Worm (Caenorhabditis elegans) whole organism, young adult: ENCODE measurements around the gene cdc-48.1.

Experiments
- B0261.1 ChIP-seq: sonication (generic microtip); optimal IDR thresholded peaks from 2 replicates; lab custom pipeline; 2016; ENCODE audit warnings: mild to moderate bottlenecking, missing genetic modification characterization, moderate library complexity, missing compliant biosample characterization
- D2030.7 ChIP-seq: fragments of 200-800 bp; sonication (Bioruptor generic); IDR thresholded peaks from 2 replicates; pipeline ENCODE4 v1.3.6; 2022; ENCODE audit warnings: missing genetic modification reagents, missing genetic modification characterization, missing compliant biosample characterization
- F10E7.11 ChIP-seq: sonication (generic microtip); optimal IDR thresholded peaks from 2 replicates; lab custom pipeline; 2017; ENCODE audit warnings: mild to moderate bottlenecking, missing genetic modification characterization, moderate library complexity, missing compliant biosample characterization
- F33H1.4 ChIP-seq: fragments of 200-800 bp; sonication (Bioruptor generic); IDR thresholded peaks from 2 replicates; pipeline ENCODE4 v1.3.6; 2022; ENCODE audit warnings: missing genetic modification reagents, missing genetic modification characterization, missing compliant biosample characterization
- F52B5.7 ChIP-seq: sonication (generic microtip); optimal IDR thresholded peaks from 2 replicates; lab custom pipeline; 2016; ENCODE audit warnings: mild to moderate bottlenecking, missing genetic modification characterization, missing compliant biosample characterization
- F55B11.4 ChIP-seq: sonication (generic microtip); optimal IDR thresholded peaks from 2 replicates; lab custom pipeline; 2016; ENCODE audit warnings: missing compliant biosample characterization, missing genetic modification characterization, borderline replicate concordance; ENCODE audit not compliant: insufficient read depth
- K12H6.12 ChIP-seq: fragments of 200-800 bp; sonication (Bioruptor generic); optimal IDR thresholded peaks from 2 replicates; lab custom pipeline; 2018; ENCODE audit warnings: mild to moderate bottlenecking, missing genetic modification characterization, missing compliant biosample characterization
- Y53F4B.3 ChIP-seq: fragments of 200-800 bp; sonication (Bioruptor generic); IDR thresholded peaks from 2 replicates; pipeline ENCODE4 v1.3.6; 2022; ENCODE audit warnings: missing genetic modification reagents, missing genetic modification characterization, missing compliant biosample characterization
- Y56A3A.18 ChIP-seq: fragments of 200-800 bp; sonication (Bioruptor generic); IDR thresholded peaks from 2 replicates; pipeline ENCODE4 v1.3.6; 2022; ENCODE audit warnings: missing genetic modification reagents, missing genetic modification characterization, missing compliant biosample characterization
- Y95B8A.8 ChIP-seq: fragments of 200-800 bp; sonication (Bioruptor generic); IDR thresholded peaks from 2 replicates; pipeline ENCODE4 v1.3.6; 2022; ENCODE audit warnings: missing genetic modification reagents, missing genetic modification characterization, missing compliant biosample characterization
- ZK185.1 ChIP-seq: sonication (generic microtip); optimal IDR thresholded peaks from 2 replicates; lab custom pipeline; 2016; ENCODE audit warnings: mild to moderate bottlenecking, missing genetic modification characterization, missing compliant biosample characterization; ENCODE audit not compliant: poor library complexity, severe bottlenecking
- attf-3 ChIP-seq: fragments of 200-800 bp; sonication (Bioruptor generic); conservative IDR thresholded peaks from 2 replicates; pipeline ENCODE4 v1.3.6; 2022; ENCODE audit warnings: missing genetic modification reagents, missing genetic modification characterization, missing compliant biosample characterization
- bed-1 ChIP-seq: fragments of 200-800 bp; sonication (Bioruptor generic); IDR thresholded peaks from 2 replicates; pipeline ENCODE4 v1.3.6; 2022; ENCODE audit warnings: missing genetic modification reagents, missing genetic modification characterization, missing compliant biosample characterization
- ccch-3 ChIP-seq: fragments of 200-800 bp; sonication (Bioruptor generic); optimal IDR thresholded peaks from 2 replicates; lab custom pipeline; 2018; ENCODE audit warnings: mild to moderate bottlenecking, missing genetic modification characterization, missing compliant biosample characterization
- chd-7 ChIP-seq: sonication (generic microtip); optimal IDR thresholded peaks from 2 replicates; lab custom pipeline; 2016; ENCODE audit warnings: mild to moderate bottlenecking, missing genetic modification characterization, moderate library complexity, missing compliant biosample characterization
- fkh-3 ChIP-seq: sonication (generic microtip); optimal IDR thresholded peaks from 2 replicates; lab custom pipeline; 2016; ENCODE audit warnings: mild to moderate bottlenecking, missing genetic modification characterization, missing compliant biosample characterization
- hlh-26 ChIP-seq: fragments of 200-800 bp; sonication (Bioruptor generic); conservative IDR thresholded peaks from 2 replicates; pipeline ENCODE4 v1.3.6; 2022; ENCODE audit warnings: missing genetic modification reagents, missing genetic modification characterization, missing compliant biosample characterization
- lin-40 ChIP-seq: sonication (generic microtip); optimal IDR thresholded peaks from 2 replicates; lab custom pipeline; 2016; ENCODE audit warnings: missing genetic modification characterization, mild to moderate bottlenecking, missing compliant biosample characterization, missing genotype, missing genetic modification reagents
- madf-10 ChIP-seq: sonication (generic microtip); optimal IDR thresholded peaks from 2 replicates; lab custom pipeline; 2016; ENCODE audit warnings: mild to moderate bottlenecking, missing genetic modification characterization, missing compliant biosample characterization
- madf-3 ChIP-seq: fragments of 200-800 bp; sonication (Bioruptor generic); IDR thresholded peaks from 2 replicates; pipeline ENCODE4 v1.3.6; 2022; ENCODE audit warnings: missing genetic modification reagents, missing genetic modification characterization, missing compliant biosample characterization
- madf-6 ChIP-seq: fragments of 200-800 bp; sonication (Bioruptor generic); IDR thresholded peaks from 2 replicates; pipeline ENCODE4 v1.3.6; 2022; ENCODE audit warnings: missing genetic modification reagents, missing genetic modification characterization, missing compliant biosample characterization
- mcd-1 ChIP-seq: fragments of 200-800 bp; sonication (Bioruptor generic); IDR thresholded peaks from 2 replicates; pipeline ENCODE4 v1.3.6; 2022; ENCODE audit warnings: missing genetic modification reagents, missing genetic modification characterization, missing compliant biosample characterization
- mxl-1 ChIP-seq: sonication (generic microtip); optimal IDR thresholded peaks from 2 replicates; lab custom pipeline; 2016; ENCODE audit warnings: missing genetic modification characterization, missing compliant biosample characterization
- nhr-80 ChIP-seq: sonication (generic microtip); optimal IDR thresholded peaks from 2 replicates; lab custom pipeline; 2016; ENCODE audit warnings: missing genetic modification characterization, missing compliant biosample characterization
- pha-4 ChIP-seq: fragments of 150-350 bp; sonication (generic microtip); optimal IDR thresholded peaks from 2 replicates; lab custom pipeline; 2014; ENCODE audit warnings: missing biosample characterization, missing genetic modification reagents, missing genetic modification characterization
- rcor-1 ChIP-seq: fragments of 200-800 bp; sonication (Bioruptor generic); IDR thresholded peaks from 2 replicates; pipeline ENCODE4 v1.3.6; 2022; ENCODE audit warnings: missing genetic modification reagents, missing genetic modification characterization, missing compliant biosample characterization
- sdz-38 ChIP-seq: sonication (generic microtip); optimal IDR thresholded peaks from 2 replicates; lab custom pipeline; 2016; ENCODE audit warnings: missing genotype, missing genetic modification characterization, missing compliant biosample characterization
- sea-2 ChIP-seq: fragments of 200-800 bp; sonication (Bioruptor generic); IDR thresholded peaks from 2 replicates; pipeline ENCODE4 v1.3.6; 2022; ENCODE audit warnings: missing genetic modification characterization, missing compliant biosample characterization
- snpc-1.1 ChIP-seq: sonication (generic microtip); optimal IDR thresholded peaks from 2 replicates; lab custom pipeline; 2017; ENCODE audit warnings: missing genetic modification characterization, mild to moderate bottlenecking, missing compliant biosample characterization, antibody characterized with exemption, moderate library complexity, missing genotype, missing genetic modification reagents; ENCODE audit not compliant: insufficient read depth
- somi-1 ChIP-seq: fragments of 200-800 bp; sonication (Bioruptor generic); optimal IDR thresholded peaks from 2 replicates; lab custom pipeline; 2018; ENCODE audit warnings: mild to moderate bottlenecking, missing genetic modification characterization, missing compliant biosample characterization
- tbx-9 ChIP-seq: sonication (generic microtip); optimal IDR thresholded peaks from 2 replicates; lab custom pipeline; 2016; ENCODE audit warnings: borderline replicate concordance, missing genetic modification characterization, inconsistent platforms, missing compliant biosample characterization
- unc-130 ChIP-seq: sonication (generic microtip); optimal IDR thresholded peaks from 2 replicates; lab custom pipeline; 2016; ENCODE audit warnings: missing genetic modification reagents, missing genetic modification characterization, missing compliant biosample characterization
- ztf-22 ChIP-seq: fragments of 200-800 bp; sonication (Bioruptor generic); optimal IDR thresholded peaks from 2 replicates; lab custom pipeline; 2018; ENCODE audit warnings: mild to moderate bottlenecking, missing genetic modification characterization, moderate library complexity, missing compliant biosample characterization
- ztf-28 ChIP-seq: fragments of 200-800 bp; sonication (Bioruptor generic); IDR thresholded peaks from 2 replicates; pipeline ENCODE4 v1.3.6; 2022; ENCODE audit warnings: missing genetic modification reagents, missing genetic modification characterization, missing compliant biosample characterization

The cdc-48.1 gene

DNA sequence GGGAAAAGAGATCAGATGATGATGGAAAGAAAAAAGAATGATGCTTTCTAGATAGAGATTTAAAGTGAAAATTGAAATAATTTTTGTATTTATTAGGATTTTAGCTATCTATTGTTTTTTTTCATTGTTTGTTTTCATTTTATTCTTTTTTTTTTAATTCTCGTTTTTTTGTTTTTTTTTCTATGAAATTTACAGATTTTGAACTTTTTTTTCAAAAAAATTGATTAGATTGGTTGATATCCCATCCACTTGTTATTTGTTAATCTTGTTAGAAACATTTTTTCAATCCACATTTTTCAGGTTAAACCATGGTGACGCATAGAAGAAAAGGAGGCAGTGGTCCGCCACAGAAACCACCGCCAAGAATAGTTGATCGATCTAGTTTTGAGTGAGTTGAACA lies 20.8 kb upstream of the cdc-48.1 start, which contains the start of gene algn-9:
algn-9 (plus strand) TSS at position 301 of the 400 bp plus-strand sequence.
- TF ChIP-seq attf-3 (no peak), lin-40 (tag; lab: Kevin White, UChicago) (no peak), unc-130 (GFP tag; lab: Kevin White, UChicago) (no peak), Y53F4B.3 (GFP tag; lab: Robert Waterston, UW) (no peak), K12H6.12 (tag; lab: Kevin White, UChicago) (no peak), Y95B8A.8 (0 out of 2 replicates have a peak, but pooled peaks have one; percentile 11)

DNA sequence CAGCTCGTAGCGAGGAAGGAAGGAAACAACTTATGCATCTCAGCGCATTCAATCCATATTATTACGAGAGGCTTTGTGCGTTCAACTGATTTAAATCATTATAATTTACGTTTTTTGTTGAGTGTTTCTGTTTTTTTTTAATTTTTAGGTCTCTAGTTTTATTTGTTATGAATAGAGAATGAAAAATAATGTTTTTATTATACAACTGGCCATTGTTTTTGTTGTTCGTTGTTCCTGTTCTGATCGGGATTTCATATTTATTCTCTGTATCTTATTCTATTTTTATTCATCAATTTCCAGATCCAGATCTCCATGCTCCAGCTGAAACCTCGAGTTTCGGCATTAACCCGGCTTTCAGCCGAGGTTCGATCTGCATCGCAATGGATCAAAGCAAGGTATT lies 19.1 kb upstream of the cdc-48.1 start, which contains the start of gene mrps-22:
mrps-22 (plus strand) TSS at position 301 of the 400 bp plus-strand sequence.
- no peak for TF ChIP-seq tbx-9 (tag; lab: Kevin White, UChicago)
- TF ChIP-seq Y95B8A.8, result no peak
- TF ChIP-seq mxl-1 (tag; lab: Kevin White, UChicago), result no peak
- no peak for TF ChIP-seq rcor-1
- no peak for TF ChIP-seq somi-1
- no peak for TF ChIP-seq pha-4 (tag; lab: Kevin White, UChicago)
- TF ChIP-seq ccch-3 (GFP tag; lab: Kevin White, UChicago), result no peak
- no peak for TF ChIP-seq sea-2 (GFP tag; lab: Robert Waterston, UW)
- TF ChIP-seq nhr-80 (tag; lab: Kevin White, UChicago), result no peak

DNA sequence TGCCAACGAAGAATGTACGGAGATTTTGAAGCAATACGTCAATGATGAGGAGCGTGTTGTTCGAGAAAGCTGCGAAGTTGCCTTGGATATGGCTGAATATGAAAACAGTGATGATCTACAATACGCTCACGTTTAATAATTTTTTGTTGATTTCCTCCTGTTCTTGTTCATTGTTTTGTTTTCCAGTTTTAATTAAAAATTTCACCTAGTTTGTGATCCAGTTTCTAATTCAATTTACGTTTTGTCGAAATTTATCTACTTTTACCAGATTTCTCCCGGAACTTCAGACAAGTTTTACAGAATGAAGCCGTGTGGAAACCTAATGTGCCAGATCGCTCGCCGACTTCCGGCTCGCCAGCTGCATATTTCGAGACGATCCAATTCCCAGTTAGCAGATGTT lies 17.6 kb upstream of the cdc-48.1 start, which contains the start of gene dap-3:
dap-3 (plus strand) TSS at position 301 of the 400 bp plus-strand sequence.
- TF ChIP-seq F55B11.4 (no peak), B0261.1 (no peak), F10E7.11 (no peak), pha-4 (tag; lab: Kevin White, UChicago) (no peak), hlh-26 (no peak), sdz-38 (tag; lab: Kevin White, UChicago) (no peak), ZK185.1 (tag; lab: Kevin White, UChicago) (no peak), fkh-3 (no peak), madf-3 (GFP tag; lab: Robert Waterston, UW) (no peak), mcd-1 (GFP tag; lab: Robert Waterston, UW) (no peak), F52B5.7 (tag; lab: Kevin White, UChicago) (no peak)

DNA sequence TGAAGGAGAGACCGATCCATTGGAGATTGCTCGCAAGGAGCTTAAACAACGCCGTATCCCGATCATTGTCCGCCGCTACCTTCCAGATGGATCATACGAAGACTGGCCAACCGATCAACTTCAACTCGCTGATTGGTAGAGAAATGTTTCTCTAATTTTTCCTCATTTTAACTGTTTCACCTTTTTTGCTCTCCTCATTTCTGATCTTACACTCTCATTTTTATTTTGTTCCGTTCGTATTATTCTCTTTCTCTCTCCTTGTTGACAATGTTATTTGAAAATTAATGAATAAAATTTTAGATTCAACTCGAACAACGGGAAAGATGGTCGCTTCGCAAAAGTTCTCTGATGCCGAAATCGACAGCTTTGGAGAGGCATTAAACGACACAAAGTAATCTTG lies 16.4 kb upstream of the cdc-48.1 start, which contains the start of gene dohh-1:
dohh-1 (plus strand) TSS at position 301 of the 400 bp plus-strand sequence.
- TF ChIP-seq Y56A3A.18, result no peak
- TF ChIP-seq snpc-1.1 (tag; lab: Kevin White, UChicago), result no peak
- TF ChIP-seq ztf-22 (GFP tag; lab: Kevin White, UChicago), result no peak
- TF ChIP-seq madf-10 (tag; lab: Kevin White, UChicago), result no peak
- no peak for TF ChIP-seq mcd-1 (GFP tag; lab: Robert Waterston, UW)
- TF ChIP-seq bed-1 (GFP tag; lab: Robert Waterston, UW), result no peak
- no peak for TF ChIP-seq chd-7 (tag; lab: Kevin White, UChicago)
- no peak for TF ChIP-seq D2030.7 (GFP tag; lab: Robert Waterston, UW)
- no peak for TF ChIP-seq rcor-1
- no peak for TF ChIP-seq madf-6 (GFP tag; lab: Robert Waterston, UW)
- TF ChIP-seq ztf-28 (GFP tag; lab: Robert Waterston, UW), result no peak
- no peak for TF ChIP-seq F33H1.4
